Fruit fly (Drosophila melanogaster): Measurements from ENCODE around the gene CG12236.

CG12236 gene

dm6 chrX:5884294-5884693 lies 23.6 kb upstream of the CG12236 start:
- TF ChIP-seq Pdp1 (GFP tag; optimal IDR thresholded peaks at IDR 0.05), result peak in 1 of 2 experiments; percentile 88
- peak; percentile 48 for TF ChIP-seq sd (tag; optimal IDR thresholded peaks at IDR 0.05)
- peak; percentile 22; the same call in 1 of the 2 replicates for TF ChIP-seq GATAe (GFP tag; conservative IDR thresholded peaks at IDR 0.05)
- TF ChIP-seq exex (tag; optimal IDR thresholded peaks at IDR 0.05), result peak; percentile 39
- TF ChIP-seq Med (GFP tag), result peak; percentile 24
- no peak for TF ChIP-seq repo (GFP tag; optimal IDR thresholded peaks at IDR 0.05)
- no peak for TF ChIP-seq Hr39 (optimal IDR thresholded peaks at IDR 0.05)

dm6 chrX:5884887-5885286 lies 23.0 kb upstream of the CG12236 start:
- TF ChIP-seq sisA (GFP tag; IDR thresholded peaks at IDR 0.05), result no peak
- peak; percentile 83 for TF ChIP-seq lab (GFP tag; optimal IDR thresholded peaks at IDR 0.05)
- TF ChIP-seq Lhr (GFP tag; optimal IDR thresholded peaks at IDR 0.05), result no peak
- peak; percentile 96 for TF ChIP-seq mirr (GFP tag; optimal IDR thresholded peaks at IDR 0.05)
- peak; percentile 32 for TF ChIP-seq run (tag; optimal IDR thresholded peaks at IDR 0.05)
- peak; percentile 92 for TF ChIP-seq CG34376 (GFP tag; optimal IDR thresholded peaks at IDR 0.05)
- TF ChIP-seq lmd (GFP tag; IDR thresholded peaks at IDR 0.05), result no peak
- peak; percentile 61 for TF ChIP-seq CG17385 (GFP tag; optimal IDR thresholded peaks at IDR 0.05)
- TF ChIP-seq CG15601 (tag; optimal IDR thresholded peaks at IDR 0.05), result peak; percentile 30
- peak; percentile 4 for TF ChIP-seq sens (GFP tag)
- TF ChIP-seq exex (tag; optimal IDR thresholded peaks at IDR 0.05), result peak; percentile 94
- TF ChIP-seq grn (GFP tag; optimal IDR thresholded peaks at IDR 0.05), result peak; percentile 65
- no peak for TF ChIP-seq CG8765 (GFP tag; IDR thresholded peaks at IDR 0.05)
- no peak for TF ChIP-seq CG12071 (GFP tag; optimal IDR thresholded peaks at IDR 0.05)
- no peak for TF ChIP-seq row (GFP tag; IDR thresholded peaks at IDR 0.05)
- TF ChIP-seq Pdp1 (GFP tag; optimal IDR thresholded peaks at IDR 0.05), result no peak
- TF ChIP-seq CG34422 (GFP tag; IDR thresholded peaks at IDR 0.05), result no peak
- TF ChIP-seq Xrp1 (GFP tag; IDR thresholded peaks at IDR 0.05), result no peak
- TF ChIP-seq caup (GFP tag; optimal IDR thresholded peaks at IDR 0.05; ENCODE audit: severe bottlenecking), result peak; percentile 76

- no peak for TF ChIP-seq CG31388 (GFP tag; optimal IDR thresholded peaks at IDR 0.05)
- TF ChIP-seq zen (tag; optimal IDR thresholded peaks at IDR 0.05), result peak; percentile 33
- no peak for TF ChIP-seq Hr39 (optimal IDR thresholded peaks at IDR 0.05)
- no peak for TF ChIP-seq CG17568 (GFP tag; optimal IDR thresholded peaks at IDR 0.05)
- TF ChIP-seq bab2 (GFP tag; optimal IDR thresholded peaks at IDR 0.05), result no peak
- TF ChIP-seq lilli (GFP tag; optimal IDR thresholded peaks at IDR 0.05), result no peak
- TF ChIP-seq ewg (GFP tag; optimal IDR thresholded peaks at IDR 0.05), result peak; percentile 66
- no peak for TF ChIP-seq Mrtf (GFP tag; IDR thresholded peaks at IDR 0.05)
- no peak for TF ChIP-seq Abd-B (GFP tag; optimal IDR thresholded peaks at IDR 0.05)
- TF ChIP-seq z (GFP tag; IDR thresholded peaks at IDR 0.05), result no peak
- TF ChIP-seq abd-A (tag; optimal IDR thresholded peaks at IDR 0.05), result peak; percentile 3
- no peak for TF ChIP-seq CoRest (tag; optimal IDR thresholded peaks at IDR 0.05)
- no peak for TF ChIP-seq CG17612 (GFP tag; IDR thresholded peaks at IDR 0.05)
- TF ChIP-seq seq (GFP tag; IDR thresholded peaks at IDR 0.05), result peak; percentile 46; the same call in 1 of the 2 replicates
- TF ChIP-seq Fer2 (tag; optimal IDR thresholded peaks at IDR 0.05), result no peak
- no peak for TF ChIP-seq hth (optimal IDR thresholded peaks at IDR 0.05)
- peak; percentile 31 to 63 for TF ChIP-seq Trl (optimal IDR thresholded peaks at IDR 0.05)
- TF ChIP-seq Trl (GFP tag; optimal IDR thresholded peaks at IDR 0.05), result no peak
- TF ChIP-seq HLH3B (GFP tag; IDR thresholded peaks at IDR 0.05), result no peak
- no peak for TF ChIP-seq CG2199 (GFP tag; IDR thresholded peaks at IDR 0.05)
- TF ChIP-seq sim (GFP tag; IDR thresholded peaks at IDR 0.05), result no peak
- no peak for TF ChIP-seq shn (GFP tag; optimal IDR thresholded peaks at IDR 0.05)
- TF ChIP-seq C15 (GFP tag; IDR thresholded peaks at IDR 0.05), result no peak
- TF ChIP-seq bsh (GFP tag; optimal IDR thresholded peaks at IDR 0.05), result no peak
- no peak for TF ChIP-seq CG12299 (tag; optimal IDR thresholded peaks at IDR 0.05)
- TF ChIP-seq pros (GFP tag; optimal IDR thresholded peaks at IDR 0.05), result peak; percentile 72
- no peak for TF ChIP-seq HmgD (GFP tag; optimal IDR thresholded peaks at IDR 0.05)
- no peak for TF ChIP-seq vvl (GFP tag; IDR thresholded peaks at IDR 0.05)
Measured at dm6 chrX:5885521-5885920, 22.4 kb upstream of the CG12236 start.

All from whole organism, embryonic.